Worm (Caenorhabditis elegans) whole organism, L4 larva: ENCODE results near the gene taf-13.
A peak's percentile ranks its signal among the peaks of the same experiment; 100 is the strongest.

ENCODE experiments used
- D1046.2 ChIP-seq: fragments of 200-800 bp; sonication (Bioruptor generic); IDR thresholded peaks from 2 replicates; pipeline ENCODE4 v1.3.6; 2022; ENCODE audit warnings: missing genetic modification characterization, missing compliant biosample characterization
- F10B5.3 ChIP-seq: sonication (generic microtip); optimal IDR thresholded peaks from 2 replicates; lab custom pipeline; 2016; ENCODE audit warnings: mild to moderate bottlenecking, missing genetic modification characterization, missing compliant biosample characterization
- F44E2.7 ChIP-seq: fragments of 200-800 bp; sonication (Bioruptor generic); IDR thresholded peaks from 2 replicates; pipeline ENCODE4 v2.1.2; 2022; ENCODE audit warnings: missing genetic modification characterization, missing compliant biosample characterization
- Y105C5A.15 ChIP-seq: fragments of 200-800 bp; sonication (Bioruptor generic); IDR thresholded peaks from 2 replicates; pipeline ENCODE4 v1.3.6; 2022; ENCODE audit warnings: missing genetic modification characterization, missing compliant biosample characterization
- ZK337.2 ChIP-seq: fragments of 200-800 bp; sonication (Bioruptor generic); IDR thresholded peaks from 2 replicates; pipeline ENCODE4 v1.3.6; 2022; ENCODE audit warnings: missing genetic modification reagents, missing genetic modification characterization, missing compliant biosample characterization
- ZK546.5 ChIP-seq, 2 experiments: sonication (generic microtip); optimal IDR thresholded peaks; 2 replicates each; lab custom pipeline; 2017; ENCODE audit warnings: missing biosample characterization in 2 of 2, missing genetic modification characterization in 2 of 2
- aha-1 ChIP-seq: fragments of 150-350 bp; peaks from one replicate; lab custom pipeline; 2014; ENCODE audit warnings: missing biosample characterization, missing genetic modification characterization
- ces-1 ChIP-seq: fragments of 150-350 bp; sonication (generic microtip); optimal IDR thresholded peaks from 4 replicates; lab custom pipeline; 2014; ENCODE audit warnings: missing biosample characterization, missing genetic modification reagents, missing genetic modification characterization
- ctbp-1 ChIP-seq: fragments of 200-800 bp; sonication (Bioruptor generic); IDR thresholded peaks from 2 replicates; pipeline ENCODE4 v1.3.6; 2022; ENCODE audit warnings: missing genetic modification reagents, missing genetic modification characterization, missing compliant biosample characterization
- dmd-6 ChIP-seq: fragments of 200-800 bp; sonication (Bioruptor generic); IDR thresholded peaks from 2 replicates; pipeline ENCODE4 v1.3.6; 2022; ENCODE audit warnings: missing genetic modification reagents, missing genetic modification characterization, missing compliant biosample characterization
- dve-1 ChIP-seq: sonication (generic microtip); optimal IDR thresholded peaks from 2 replicates; lab custom pipeline; 2017; ENCODE audit warnings: antibody characterized with exemption, mild to moderate bottlenecking, missing genetic modification characterization, missing compliant biosample characterization; ENCODE audit not compliant: insufficient read depth
- egl-27 ChIP-seq: sonication (generic microtip); optimal IDR thresholded peaks from 3 replicates; lab custom pipeline; 2017; ENCODE audit warnings: missing biosample characterization, missing genetic modification reagents, missing genetic modification characterization
- hlh-11 ChIP-seq: fragments of 200-800 bp; sonication (Bioruptor generic); optimal IDR thresholded peaks from 2 replicates; lab custom pipeline; 2018; ENCODE audit warnings: mild to moderate bottlenecking, missing genetic modification characterization, missing compliant biosample characterization
- hmg-1.1 ChIP-seq: fragments of 200-800 bp; sonication (Bioruptor generic); IDR thresholded peaks from 2 replicates; pipeline ENCODE4 v1.3.6; 2022; ENCODE audit warnings: missing genetic modification reagents, missing genetic modification characterization, missing compliant biosample characterization
- jun-1 ChIP-seq: fragments of 150-350 bp; optimal IDR thresholded peaks from 2 replicates; lab custom pipeline; 2014; ENCODE audit warnings: missing biosample characterization, missing genetic modification reagents, missing genetic modification characterization
- lin-1 ChIP-seq: fragments of 200-800 bp; sonication (Bioruptor generic); IDR thresholded peaks from 2 replicates; pipeline ENCODE4 v1.3.6; 2022; ENCODE audit warnings: missing genetic modification reagents, missing genetic modification characterization, missing compliant biosample characterization
- lin-13 ChIP-seq: fragments of 150-350 bp; optimal IDR thresholded peaks from 2 replicates; lab custom pipeline; 2014; ENCODE audit warnings: missing biosample characterization, missing genetic modification reagents, missing genetic modification characterization
- mdt-29 ChIP-seq: fragments of 200-800 bp; sonication (Bioruptor generic); IDR thresholded peaks from 2 replicates; pipeline ENCODE4 v1.3.6; 2022; ENCODE audit warnings: missing genetic modification reagents, missing genetic modification characterization, missing compliant biosample characterization
- mxl-2 ChIP-seq: fragments of 200-800 bp; sonication (Bioruptor generic); conservative IDR thresholded peaks from 2 replicates; pipeline ENCODE4 v1.3.6; 2022; ENCODE audit warnings: missing genetic modification reagents, missing genetic modification characterization, missing compliant biosample characterization
- nhr-111 ChIP-seq: fragments of 200-800 bp; sonication (Bioruptor generic); optimal IDR thresholded peaks from 2 replicates; lab custom pipeline; 2018; ENCODE audit warnings: mild to moderate bottlenecking, missing genetic modification characterization, missing compliant biosample characterization
- nhr-25 ChIP-seq: sonication (generic microtip); optimal IDR thresholded peaks from 2 replicates; lab custom pipeline; 2017; ENCODE audit warnings: missing genetic modification characterization, mild to moderate bottlenecking, missing compliant biosample characterization, antibody characterized with exemption, moderate library complexity, borderline replicate concordance; ENCODE audit not compliant: insufficient read depth
- nhr-28 ChIP-seq: fragments of 150-350 bp; optimal IDR thresholded peaks from 2 replicates; lab custom pipeline; 2014; ENCODE audit warnings: missing biosample characterization, missing genetic modification characterization
- nhr-41 ChIP-seq: fragments of 200-800 bp; sonication (Bioruptor generic); IDR thresholded peaks from 2 replicates; pipeline ENCODE4 v1.3.6; 2022; ENCODE audit warnings: missing genetic modification reagents, missing genetic modification characterization, missing compliant biosample characterization
- php-3 ChIP-seq: fragments of 200-800 bp; sonication (Bioruptor generic); IDR thresholded peaks from 2 replicates; pipeline ENCODE4 v1.3.6; 2022; ENCODE audit warnings: missing genetic modification reagents, missing genetic modification characterization, missing compliant biosample characterization
- pqm-1 ChIP-seq: sonication (generic microtip); optimal IDR thresholded peaks from 2 replicates; lab custom pipeline; 2017; ENCODE audit warnings: missing biosample characterization, missing genetic modification characterization
- rbr-2 ChIP-seq: sonication (generic microtip); optimal IDR thresholded peaks from 2 replicates; lab custom pipeline; 2016; ENCODE audit warnings: missing genotype, missing genetic modification characterization, missing compliant biosample characterization
- set-16 ChIP-seq: fragments of 200-800 bp; sonication (Bioruptor generic); IDR thresholded peaks from 2 replicates; pipeline ENCODE4 v1.3.6; 2022; ENCODE audit warnings: missing genetic modification reagents, missing genetic modification characterization, missing compliant biosample characterization
- unc-62 ChIP-seq, 3 experiments: fragments of 150-350 bp in 1 of 3; sonication (generic microtip); optimal IDR thresholded peaks in 2 of 3; peaks in 1 of 3; 1 replicate in 1 of 3; 2 replicates in 2 of 3; lab custom pipeline; 2014 to 2017; ENCODE audit warnings: missing biosample characterization in 3 of 3, missing genetic modification characterization in 3 of 3, missing genetic modification reagents in 3 of 3, missing genotype in 1 of 3
- vab-7 ChIP-seq: fragments of 200-800 bp; sonication (Bioruptor generic); IDR thresholded peaks from 2 replicates; pipeline ENCODE4 v1.3.6; 2022; ENCODE audit warnings: missing genetic modification reagents, missing genetic modification characterization, missing compliant biosample characterization
- zag-1 ChIP-seq: fragments of 150-350 bp; optimal IDR thresholded peaks from 2 replicates; lab custom pipeline; 2014; ENCODE audit warnings: missing biosample characterization, missing genetic modification characterization
- zfp-3 ChIP-seq: fragments of 200-800 bp; sonication (Bioruptor generic); conservative IDR thresholded peaks from 2 replicates; pipeline ENCODE4 v1.3.6; 2022; ENCODE audit warnings: missing genetic modification reagents, missing genetic modification characterization, missing compliant biosample characterization
- zip-11 ChIP-seq: fragments of 200-800 bp; sonication (Bioruptor generic); IDR thresholded peaks from 2 replicates; pipeline ENCODE4 v1.3.6; 2022; ENCODE audit warnings: missing genetic modification characterization, missing compliant biosample characterization

taf-13 gene

ce11 chrII:10605512-10605911, at the start of gene taf-13:
TSS of gene taf-13 (minus strand) at chrII:10605612.
- no peak for TF ChIP-seq vab-7 (GFP tag; lab: Robert Waterston, UW)
- TF ChIP-seq nhr-28 = no peak
- TF ChIP-seq nhr-41 (GFP tag; lab: Robert Waterston, UW) = no peak
- TF ChIP-seq rbr-2 (tag; lab: Kevin White, UChicago) = no peak
- no peak for TF ChIP-seq zfp-3 (GFP tag; lab: Robert Waterston, UW)

- peak in 1 of 2 experiments; percentile 92 for TF ChIP-seq unc-62 (GFP tag; optimal IDR thresholded peaks at IDR 0.05 in 1 of 2; lab: Kevin White, UChicago)
- TF ChIP-seq unc-62 (tag; optimal IDR thresholded peaks at IDR 0.05; lab: Kevin White, UChicago) = no peak
- no peak for TF ChIP-seq zag-1 (tag; lab: Kevin White, UChicago)
- TF ChIP-seq jun-1 = no peak
- TF ChIP-seq ces-1 (GFP tag; lab: Kevin White, UChicago) = no peak
- TF ChIP-seq, all 104 proteins: peak for 1
Measured at ce11 chrII:10654435-10654834, 49.0 kb upstream of the taf-13 start.

- no peak for TF ChIP-seq hmg-1.1 (GFP tag; lab: Robert Waterston, UW)
- TF ChIP-seq dve-1 = peak; percentile 28
- TF ChIP-seq nhr-28 = peak; percentile 5
- TF ChIP-seq pqm-1 (tag; lab: Kevin White, UChicago) = peak; percentile 12
- TF ChIP-seq dmd-6 = peak; percentile 39; the same call in 1 of the 2 replicates
Measured at ce11 chrII:10653559-10653958, 48.1 kb upstream of the taf-13 start.

ce11 chrII:10652112-10652511, 46.7 kb upstream of the taf-13 start, which contains the start of gene nphp-1:
TSS of gene nphp-1 (minus strand) at chrII:10652256.
- TF ChIP-seq Y105C5A.15 (GFP tag; lab: Robert Waterston, UW) (0 out of 2 replicates have a peak, but pooled peaks have one; percentile 51), set-16 (GFP tag; lab: Robert Waterston, UW) (peak; percentile 33; the same call in 1 of the 2 replicates), aha-1 (tag; lab: Kevin White, UChicago) (peak; percentile 1), D1046.2 (GFP tag; lab: Robert Waterston, UW) (0 out of 2 replicates have a peak, but pooled peaks have one; percentile 49), zip-11 (GFP tag; lab: Robert Waterston, UW) (no peak), mxl-2 (GFP tag; lab: Robert Waterston, UW) (no peak)

- TF ChIP-seq lin-13 (no peak), egl-27 (no peak), unc-62 (GFP tag; optimal IDR thresholded peaks at IDR 0.05 in 1 of 2; lab: Kevin White, UChicago) (peak in 1 of 2 experiments; percentile 97), unc-62 (tag; optimal IDR thresholded peaks at IDR 0.05; lab: Kevin White, UChicago) (no peak), hlh-11 (peak; percentile 10), F10B5.3 (tag; lab: Kevin White, UChicago) (no peak), ZK337.2 (GFP tag; lab: Robert Waterston, UW) (no peak), ctbp-1 (GFP tag; lab: Robert Waterston, UW) (no peak), nhr-111 (no peak), F44E2.7 (GFP tag; lab: Robert Waterston, UW) (no peak), lin-1 (GFP tag; lab: Robert Waterston, UW) (no peak), mdt-29 (GFP tag; lab: Robert Waterston, UW) (no peak), ZK546.5 (tag; optimal IDR thresholded peaks at IDR 0.05; lab: Kevin White, UChicago) (no peak), nhr-25 (no peak), php-3 (GFP tag; lab: Robert Waterston, UW) (no peak), pqm-1 (tag; lab: Kevin White, UChicago) (peak; percentile 15)
Measured at ce11 chrII:10646901-10647566, 41.6 kb upstream of the taf-13 start, which contains the start of gene M28.10. TSS of gene M28.10 (plus strand) at chrII:10647516.
